Worm (Caenorhabditis elegans) whole organism, L2 larva: ENCODE data around the gene F54H5.3.

Experiments used
- alr-1 ChIP-seq: fragments of 150-350 bp; optimal IDR thresholded peaks from 2 replicates; lab custom pipeline; 2014; ENCODE audit warnings: missing biosample characterization, missing genetic modification characterization
- egl-27 ChIP-seq: sonication (generic microtip); optimal IDR thresholded peaks from 3 replicates; lab custom pipeline; 2017; ENCODE audit warnings: missing biosample characterization, missing genetic modification reagents, missing genetic modification characterization
- elt-3 ChIP-seq: sonication (generic microtip); optimal IDR thresholded peaks from 2 replicates; lab custom pipeline; 2017; ENCODE audit warnings: missing biosample characterization, missing genetic modification characterization
- fos-1 ChIP-seq: fragments of 150-350 bp; optimal IDR thresholded peaks from 2 replicates; lab custom pipeline; 2014; ENCODE audit warnings: missing biosample characterization, missing genetic modification characterization
- lin-13 ChIP-seq: fragments of 150-350 bp; optimal IDR thresholded peaks from 2 replicates; lab custom pipeline; 2014; ENCODE audit warnings: missing biosample characterization, missing genetic modification reagents, missing genetic modification characterization
- nhr-12 ChIP-seq: fragments of 150-350 bp; optimal IDR thresholded peaks from 2 replicates; lab custom pipeline; 2014; ENCODE audit warnings: missing biosample characterization, missing genetic modification characterization
- ztf-11 ChIP-seq: sonication (generic microtip); optimal IDR thresholded peaks from 2 replicates; lab custom pipeline; 2017; ENCODE audit warnings: missing biosample characterization, missing genetic modification characterization

ce11 chrII:6642180-6642579, 20.2 kb downstream of the F54H5.3 start:
- TF ChIP-seq ztf-11 (tag; lab: Kevin White, UChicago) (no peak), fos-1 (no peak), lin-13 (GFP tag; lab: Kevin White, UChicago) (no peak), alr-1 (tag; lab: Kevin White, UChicago) (no peak), nhr-12 (no peak), egl-27 (tag; lab: Kevin White, UChicago) (no peak), elt-3 (no peak)
